Fruit fly (Drosophila melanogaster): ENCODE measurements around the gene kuz.

dm6 chr2L:13549973-13550458, at the start of gene kuz:
- TF ChIP-seq CTCF (optimal IDR thresholded peaks at IDR 0.05) (no peak), CG8478 (optimal IDR thresholded peaks at IDR 0.05) (no peak)
